Fruit fly (Drosophila melanogaster) whole organism, embryonic: ENCODE data around the gene CG6695.

Experiments used
- B-H1 ChIP-seq: fragments of 200-800 bp; sonication (Bioruptor generic); IDR thresholded peaks from 3 replicates; pipeline ENCODE4 v1.3.6; 2022; ENCODE audit warnings: missing biosample characterization, missing genetic modification characterization
- Bgb ChIP-seq: fragments of 200-800 bp; sonication (Bioruptor generic); IDR thresholded peaks from 2 replicates; pipeline ENCODE4 v1.3.6; 2022; ENCODE audit warnings: missing biosample characterization, missing genetic modification characterization; ENCODE audit not compliant: partially characterized antibody
- C15 ChIP-seq: fragments of 200-800 bp; sonication (Bioruptor generic); IDR thresholded peaks from 3 replicates; pipeline ENCODE4 v1.3.6; 2022; ENCODE audit warnings: missing biosample characterization, missing genetic modification characterization
- CG12236 ChIP-seq: fragments of 200-800 bp; sonication (Bioruptor generic); optimal IDR thresholded peaks from 2 replicates; lab custom pipeline; 2016; ENCODE audit warnings: missing biosample characterization, missing genetic modification characterization
- CG12391 ChIP-seq: fragments of 200-800 bp; sonication (Bioruptor generic); optimal IDR thresholded peaks from 3 replicates; lab custom pipeline; 2018; ENCODE audit warnings: missing biosample characterization, mild to moderate bottlenecking, missing genetic modification characterization, moderate library complexity
- CG14710 ChIP-seq: fragments of 200-800 bp; sonication (Bioruptor generic); optimal IDR thresholded peaks from 3 replicates; lab custom pipeline; 2019; ENCODE audit warnings: missing biosample characterization, mild to moderate bottlenecking, missing genetic modification characterization, moderate library complexity
- CG15073 ChIP-seq: fragments of 200-800 bp; sonication (Bioruptor generic); optimal IDR thresholded peaks from 2 replicates; lab custom pipeline; 2016; ENCODE audit warnings: missing biosample characterization, missing genetic modification characterization
- CG1529 ChIP-seq: fragments of 200-800 bp; sonication (Bioruptor generic); optimal IDR thresholded peaks from 3 replicates; lab custom pipeline; 2018; ENCODE audit warnings: missing biosample characterization, missing genetic modification characterization
- CG15514 ChIP-seq: fragments of 200-800 bp; sonication (Bioruptor generic); optimal IDR thresholded peaks from 3 replicates; lab custom pipeline; 2017; ENCODE audit warnings: missing biosample characterization, missing genetic modification characterization, mild to moderate bottlenecking, moderate library complexity, missing genetic modification reagents
- CG16779 ChIP-seq: fragments of 200-800 bp; sonication (Bioruptor generic); IDR thresholded peaks from 2 replicates; pipeline ENCODE4 v1.3.6; 2022; ENCODE audit warnings: missing biosample characterization, missing genetic modification characterization
- CG17802 ChIP-seq: fragments of 200-800 bp; sonication (Bioruptor generic); optimal IDR thresholded peaks from 2 replicates; lab custom pipeline; 2018; ENCODE audit warnings: missing biosample characterization, mild to moderate bottlenecking, missing genetic modification characterization, moderate library complexity
- CG18262 ChIP-seq: fragments of 200-800 bp; optimal IDR thresholded peaks from 3 replicates; lab custom pipeline; 2019; ENCODE audit warnings: missing biosample characterization, mild to moderate bottlenecking, missing genetic modification characterization, moderate library complexity
- CG2116 ChIP-seq: fragments of 200-800 bp; sonication (Bioruptor generic); optimal IDR thresholded peaks from 3 replicates; lab custom pipeline; 2018; ENCODE audit warnings: missing biosample characterization, mild to moderate bottlenecking, missing genetic modification characterization
- CG2120 ChIP-seq: fragments of 200-800 bp; sonication (Bioruptor generic); optimal IDR thresholded peaks from 3 replicates; lab custom pipeline; 2016; ENCODE audit warnings: missing biosample characterization, missing genetic modification characterization
- CG2202 ChIP-seq: fragments of 200-800 bp; sonication (Bioruptor generic); optimal IDR thresholded peaks from 2 replicates; lab custom pipeline; 2018; ENCODE audit warnings: missing biosample characterization, mild to moderate bottlenecking, missing genetic modification characterization
- CG30403 ChIP-seq: fragments of 200-800 bp; sonication (Bioruptor generic); optimal IDR thresholded peaks from 3 replicates; lab custom pipeline; 2016; ENCODE audit warnings: missing biosample characterization, missing genetic modification characterization
- CG34224 ChIP-seq: fragments of 200-800 bp; sonication (Bioruptor generic); IDR thresholded peaks from 3 replicates; pipeline ENCODE4 v1.3.6; 2022; ENCODE audit warnings: missing biosample characterization, missing genetic modification characterization; ENCODE audit not compliant: partially characterized antibody
- CG34376 ChIP-seq: fragments of 200-800 bp; sonication (Bioruptor generic); optimal IDR thresholded peaks from 2 replicates; lab custom pipeline; 2018; ENCODE audit warnings: missing biosample characterization, mild to moderate bottlenecking, missing genetic modification characterization
- CG3847 ChIP-seq: fragments of 200-800 bp; sonication (Bioruptor generic); IDR thresholded peaks from 2 replicates; pipeline ENCODE4 v1.3.6; 2022; ENCODE audit warnings: missing biosample characterization, missing genetic modification characterization
- CG4617 ChIP-seq: fragments of 200-800 bp; sonication (Bioruptor generic); optimal IDR thresholded peaks from 3 replicates; lab custom pipeline; 2016; ENCODE audit warnings: missing biosample characterization, missing genetic modification characterization, borderline replicate concordance
- CG5953 ChIP-seq: fragments of 200-800 bp; sonication (Bioruptor generic); IDR thresholded peaks from 2 replicates; pipeline ENCODE4 v1.3.6; 2022; ENCODE audit warnings: missing biosample characterization, missing genetic modification characterization
- CG8388 ChIP-seq: fragments of 200-800 bp; sonication (Bioruptor generic); optimal IDR thresholded peaks from 2 replicates; lab custom pipeline; 2019; ENCODE audit warnings: missing biosample characterization, mild to moderate bottlenecking, missing genetic modification characterization, moderate library complexity
- CG9215 ChIP-seq: fragments of 200-800 bp; sonication (Bioruptor generic); IDR thresholded peaks from 2 replicates; pipeline ENCODE4 v1.3.6; 2022; ENCODE audit warnings: missing biosample characterization, missing genetic modification characterization
- CHES-1-like ChIP-seq: fragments of 200-800 bp; sonication (Bioruptor generic); optimal IDR thresholded peaks from 2 replicates; lab custom pipeline; 2016; ENCODE audit warnings: missing biosample characterization, missing genetic modification characterization
- Doc2 ChIP-seq: fragments of 200-800 bp; sonication (Bioruptor generic); IDR thresholded peaks from 2 replicates; pipeline ENCODE4 v1.3.6; 2022; ENCODE audit warnings: missing biosample characterization, missing genetic modification characterization
- Dref ChIP-seq: fragments of 200-800 bp; sonication (Bioruptor generic); IDR thresholded peaks from 2 replicates; pipeline ENCODE4 v1.3.6; 2022; ENCODE audit warnings: missing biosample characterization, missing genetic modification characterization
- Fer1 ChIP-seq: fragments of 200-800 bp; sonication (Bioruptor generic); optimal IDR thresholded peaks from 2 replicates; lab custom pipeline; 2017; ENCODE audit warnings: missing biosample characterization, mild to moderate bottlenecking, missing genetic modification characterization
- MESR4 ChIP-seq: fragments of 200-800 bp; sonication (Bioruptor generic); optimal IDR thresholded peaks from 2 replicates; lab custom pipeline; 2018; ENCODE audit warnings: missing biosample characterization, mild to moderate bottlenecking, missing genetic modification characterization, moderate library complexity
- MTF-1 ChIP-seq: fragments of 200-800 bp; sonication (Bioruptor generic); optimal IDR thresholded peaks from 2 replicates; lab custom pipeline; 2018; ENCODE audit warnings: missing biosample characterization, mild to moderate bottlenecking, missing genetic modification characterization, borderline replicate concordance
- Max ChIP-seq: fragments of 200-800 bp; sonication (Bioruptor generic); optimal IDR thresholded peaks from 2 replicates; lab custom pipeline; 2016; ENCODE audit warnings: missing biosample characterization, mild to moderate bottlenecking, missing genetic modification characterization
- Med ChIP-seq: fragments of 200-800 bp; sonication (Bioruptor generic); peaks from one replicate; lab custom pipeline; 2016; ENCODE audit warnings: missing biosample characterization, missing genetic modification characterization, mild to moderate bottlenecking, inconsistent platforms, moderate library complexity
- Myb ChIP-seq: fragments of 200-800 bp; sonication (Bioruptor generic); optimal IDR thresholded peaks from 2 replicates; lab custom pipeline; 2016; ENCODE audit warnings: missing biosample characterization, missing genetic modification characterization
- bbx ChIP-seq: fragments of 200-800 bp; sonication (Bioruptor generic); IDR thresholded peaks from 2 replicates; pipeline ENCODE4 v1.3.6; 2022; ENCODE audit warnings: missing biosample characterization, missing genetic modification characterization; ENCODE audit not compliant: partially characterized antibody
- chinmo ChIP-seq: fragments of 200-800 bp; sonication (Bioruptor generic); IDR thresholded peaks from 4 replicates; pipeline ENCODE4 v1.3.6; 2022; ENCODE audit warnings: missing biosample characterization, missing genetic modification characterization; ENCODE audit not compliant: partially characterized antibody
- danr ChIP-seq: fragments of 200-800 bp; sonication (Bioruptor generic); IDR thresholded peaks from 2 replicates; pipeline ENCODE4 v1.3.6; 2022; ENCODE audit warnings: missing biosample characterization, missing genetic modification characterization
- kah ChIP-seq: fragments of 200-800 bp; sonication (Bioruptor generic); optimal IDR thresholded peaks from 2 replicates; lab custom pipeline; 2018; ENCODE audit warnings: missing biosample characterization, mild to moderate bottlenecking, missing genetic modification characterization
- lilli ChIP-seq: fragments of 200-800 bp; sonication (Bioruptor generic); optimal IDR thresholded peaks from 3 replicates; lab custom pipeline; 2016; ENCODE audit warnings: missing biosample characterization, missing genetic modification characterization
- nerfin-2 ChIP-seq: fragments of 200-800 bp; sonication (Bioruptor generic); IDR thresholded peaks from 2 replicates; pipeline ENCODE4 v1.3.6; 2022; ENCODE audit warnings: missing biosample characterization, missing genetic modification characterization; ENCODE audit not compliant: partially characterized antibody
- pzg ChIP-seq: fragments of 200-800 bp; sonication (Bioruptor generic); optimal IDR thresholded peaks from 3 replicates; lab custom pipeline; 2018; ENCODE audit warnings: missing biosample characterization, mild to moderate bottlenecking, missing genetic modification characterization, moderate library complexity
- row ChIP-seq: fragments of 200-800 bp; sonication (Bioruptor generic); IDR thresholded peaks from 3 replicates; pipeline ENCODE4 v1.3.6; 2022; ENCODE audit warnings: missing biosample characterization, missing genetic modification characterization
- sob ChIP-seq: fragments of 200-800 bp; sonication (Bioruptor generic); IDR thresholded peaks from 2 replicates; pipeline ENCODE4 v1.3.6; 2022; ENCODE audit warnings: missing biosample characterization, missing genetic modification characterization
- stwl ChIP-seq: fragments of 200-800 bp; sonication (Bioruptor generic); optimal IDR thresholded peaks from 3 replicates; lab custom pipeline; 2018; ENCODE audit warnings: missing biosample characterization, mild to moderate bottlenecking, missing genetic modification characterization, moderate library complexity
- trh ChIP-seq: fragments of 200-800 bp; sonication (Bioruptor generic); optimal IDR thresholded peaks from 2 replicates; lab custom pipeline; 2016; ENCODE audit warnings: missing biosample characterization, missing genetic modification characterization
- unc-4 ChIP-seq: fragments of 200-800 bp; sonication (Bioruptor generic); IDR thresholded peaks from 2 replicates; pipeline ENCODE4 v1.3.6; 2022; ENCODE audit warnings: missing biosample characterization, missing genetic modification characterization; ENCODE audit not compliant: partially characterized antibody
- vnd ChIP-seq: fragments of 200-800 bp; sonication (Bioruptor generic); IDR thresholded peaks from 3 replicates; pipeline ENCODE4 v1.3.6; 2022; ENCODE audit warnings: missing biosample characterization, missing genetic modification characterization; ENCODE audit not compliant: partially characterized antibody
- vvl ChIP-seq: fragments of 200-800 bp; sonication (Bioruptor generic); IDR thresholded peaks from 2 replicates; pipeline ENCODE4 v1.3.6; 2022; ENCODE audit warnings: missing biosample characterization, missing genetic modification characterization

Gene CG6695

dm6 chr3R:24659173-24659846 lies 4.3 kb downstream of the CG6695 start, which contains the start of gene CG31126 (continued):
- TF ChIP-seq CG12391 (no peak), Dref (peak; percentile 85), CG1529 (GFP tag; lab: Kevin White, UChicago) (no peak), CHES-1-like (GFP tag; lab: Kevin White, UChicago) (no peak), CG17802 (tag; lab: Kevin White, UChicago) (no peak), CG4617 (GFP tag; lab: Kevin White, UChicago) (peak; percentile 10), bbx (GFP tag; lab: Robert Waterston, UW) (peak; percentile 62; the same call in 1 of the 2 replicates), C15 (no peak), nerfin-2 (peak; percentile 50; the same call in 1 of the 2 replicates), row (GFP tag; lab: Robert Waterston, UW) (peak; percentile 16; the same call in 1 of the 3 replicates), trh (GFP tag; lab: Kevin White, UChicago) (no peak), CG14710 (tag; lab: Kevin White, UChicago) (peak; percentile 15), Fer1 (GFP tag; lab: Kevin White, UChicago) (peak; percentile 7), unc-4 (peak; percentile 58), CG2202 (tag; lab: Kevin White, UChicago) (no peak), CG2116 (GFP tag; lab: Kevin White, UChicago) (peak; percentile 85), CG2120 (GFP tag; lab: Kevin White, UChicago) (no peak), CG18262 (no peak), danr (GFP tag; lab: Robert Waterston, UW) (no peak), chinmo (GFP tag; lab: Robert Waterston, UW) (no peak), CG16779 (GFP tag; lab: Robert Waterston, UW) (no peak), MESR4 (GFP tag; lab: Kevin White, UChicago) (peak; percentile 66), CG30403 (no peak), lilli (no peak), Doc2 (GFP tag; lab: Robert Waterston, UW) (no peak), stwl (tag; lab: Kevin White, UChicago) (peak; percentile 94), CG12236 (no peak), CG15073 (GFP tag; lab: Kevin White, UChicago) (no peak), B-H1 (no peak), kah (no peak), CG15514 (GFP tag; lab: Kevin White, UChicago) (peak; percentile 33), CG9215 (no peak), vvl (GFP tag; lab: Robert Waterston, UW) (0 out of 2 replicates have a peak, but pooled peaks have one; percentile 37), Max (GFP tag; lab: Kevin White, UChicago) (no peak), CG34376 (GFP tag; lab: Kevin White, UChicago) (no peak), CG5953 (GFP tag; lab: Robert Waterston, UW) (no peak), MTF-1 (no peak), Bgb (GFP tag; lab: Robert Waterston, UW) (peak; percentile 62), pzg (peak; percentile 67), CG8388 (GFP tag; lab: Kevin White, UChicago) (peak; percentile 92), Myb (GFP tag; lab: Kevin White, UChicago) (peak; percentile 93), CG34224 (GFP tag; lab: Robert Waterston, UW) (peak; percentile 67), Med (GFP tag; lab: Kevin White, UChicago) (peak; percentile 65), sob (GFP tag; lab: Robert Waterston, UW) (no peak), vnd (GFP tag; lab: Robert Waterston, UW) (0 out of 3 replicates have a peak, but pooled peaks have one; percentile 23), CG3847 (GFP tag; lab: Robert Waterston, UW) (0 out of 2 replicates have a peak, but pooled peaks have one; percentile 13)
